Worm (Caenorhabditis elegans): ENCODE data around the gene srx-104.

The srx-104 gene

ce11 chrII:3659776-3660175, 39.7 kb downstream of the srx-104 start, which contains the start of gene F19B10.4:
F19B10.4 (plus strand) TSS chrII:3660076.
- TF ChIP-seq nhr-12 (tag; optimal IDR thresholded peaks at IDR 0.05), result no peak
- TF ChIP-seq lin-39 (tag; optimal IDR thresholded peaks at IDR 0.05), result no peak
- no peak for TF ChIP-seq nhr-11 (tag; optimal IDR thresholded peaks at IDR 0.05)
- TF ChIP-seq nhr-237 (tag; optimal IDR thresholded peaks at IDR 0.05), result no peak
- no peak for TF ChIP-seq nhr-76 (tag; optimal IDR thresholded peaks at IDR 0.05)
- no peak for TF ChIP-seq unc-62 (GFP tag; optimal IDR thresholded peaks at IDR 0.05)
- TF ChIP-seq lin-15B (tag; optimal IDR thresholded peaks at IDR 0.05), result no peak
- TF ChIP-seq jun-1 (tag; optimal IDR thresholded peaks at IDR 0.05), result no peak
- no peak for TF ChIP-seq ceh-28 (tag; optimal IDR thresholded peaks at IDR 0.05)
- TF ChIP-seq pha-4 (tag; optimal IDR thresholded peaks at IDR 0.05), result no peak
- TF ChIP-seq zag-1 (tag; optimal IDR thresholded peaks at IDR 0.05), result no peak
- no peak for TF ChIP-seq ceh-82 (tag; optimal IDR thresholded peaks at IDR 0.05)
- TF ChIP-seq eor-1 (tag; optimal IDR thresholded peaks at IDR 0.05), result no peak
- TF ChIP-seq ceh-9 (tag; optimal IDR thresholded peaks at IDR 0.05), result no peak

- no peak for TF ChIP-seq ztf-11 (tag; optimal IDR thresholded peaks at IDR 0.05)
- TF ChIP-seq nhr-28 (tag; optimal IDR thresholded peaks at IDR 0.05), result no peak
- TF ChIP-seq pha-4 (tag; optimal IDR thresholded peaks at IDR 0.05), result no peak
- no peak for TF ChIP-seq sea-2 (GFP tag; optimal IDR thresholded peaks at IDR 0.05)
Observed at ce11 chrII:3655378-3655777, 44.1 kb downstream of the srx-104 start, which contains the start of gene F19B10.5. F19B10.5 (plus strand) TSS chrII:3655678.
